Fruit fly (Drosophila melanogaster) whole organism, adult: ENCODE results near the gene AcCoAS.

Source experiments
- CG11617 ChIP-seq: fragments of 200-800 bp; sonication (Bioruptor generic); optimal IDR thresholded peaks from 2 replicates; lab custom pipeline; 2017; ENCODE audit warnings: mild to moderate bottlenecking, missing biosample characterization, missing genetic modification reagents, missing genetic modification characterization
- CG12768 ChIP-seq: fragments of 200-800 bp; sonication (Bioruptor generic); optimal IDR thresholded peaks from 2 replicates; lab custom pipeline; 2017; ENCODE audit warnings: missing biosample characterization, missing genetic modification characterization, mild to moderate bottlenecking, moderate library complexity, missing genetic modification reagents
- CG14711 ChIP-seq: fragments of 200-800 bp; sonication (Bioruptor generic); optimal IDR thresholded peaks from 2 replicates; lab custom pipeline; 2018; ENCODE audit warnings: missing biosample characterization, mild to moderate bottlenecking, missing genetic modification characterization, moderate library complexity
- CG1620 ChIP-seq: fragments of 200-800 bp; sonication (Bioruptor generic); optimal IDR thresholded peaks from 2 replicates; lab custom pipeline; 2016; ENCODE audit warnings: missing biosample characterization, missing genetic modification characterization
- CG33017 ChIP-seq: fragments of 200-800 bp; sonication (Bioruptor generic); optimal IDR thresholded peaks from 2 replicates; lab custom pipeline; 2018; ENCODE audit warnings: missing biosample characterization, mild to moderate bottlenecking, missing genetic modification characterization, moderate library complexity
- CG5204 ChIP-seq: fragments of 200-800 bp; sonication (Bioruptor generic); optimal IDR thresholded peaks from 2 replicates; lab custom pipeline; 2016; ENCODE audit warnings: missing biosample characterization, missing genetic modification characterization
- CG7045 ChIP-seq: fragments of 200-800 bp; sonication (Bioruptor generic); optimal IDR thresholded peaks from 2 replicates; lab custom pipeline; 2017; ENCODE audit warnings: missing biosample characterization, mild to moderate bottlenecking, missing genetic modification characterization
- CG7101 ChIP-seq: fragments of 200-800 bp; sonication (Bioruptor generic); optimal IDR thresholded peaks from 2 replicates; lab custom pipeline; 2018; ENCODE audit warnings: missing biosample characterization, mild to moderate bottlenecking, missing genetic modification characterization, moderate library complexity
- Clk ChIP-seq: fragments of 200-800 bp; sonication (Bioruptor generic); optimal IDR thresholded peaks from 2 replicates; lab custom pipeline; 2017; ENCODE audit warnings: missing biosample characterization, missing genetic modification characterization
- Crg-1 ChIP-seq: fragments of 200-800 bp; sonication (Bioruptor generic); optimal IDR thresholded peaks from 2 replicates; lab custom pipeline; 2016; ENCODE audit warnings: missing biosample characterization, missing genetic modification characterization
- Hr96 ChIP-seq: fragments of 200-800 bp; sonication (Bioruptor generic); optimal IDR thresholded peaks from 2 replicates; lab custom pipeline; 2016; ENCODE audit warnings: missing biosample characterization, missing genetic modification characterization
- Mnt ChIP-seq: fragments of 200-800 bp; sonication (Bioruptor generic); optimal IDR thresholded peaks from 2 replicates; lab custom pipeline; 2016; ENCODE audit warnings: missing biosample characterization, mild to moderate bottlenecking, missing genetic modification characterization
- bab1 ChIP-seq: fragments of 200-800 bp; sonication (Bioruptor generic); optimal IDR thresholded peaks from 3 replicates; lab custom pipeline; 2019; ENCODE audit warnings: missing biosample characterization, mild to moderate bottlenecking, missing genetic modification characterization, moderate library complexity
- cic ChIP-seq: fragments of 200-800 bp; sonication (Bioruptor generic); optimal IDR thresholded peaks from 2 replicates; lab custom pipeline; 2017; ENCODE audit warnings: missing biosample characterization, mild to moderate bottlenecking, missing genetic modification characterization, moderate library complexity
- cnc ChIP-seq, 2 experiments: fragments of >200 bp; optimal IDR thresholded peaks; 2 replicates each; lab custom pipeline; 2017
- kay ChIP-seq: fragments of 200-800 bp; sonication (Bioruptor generic); peaks from one replicate; lab custom pipeline; 2016; ENCODE audit warnings: missing biosample characterization, missing genetic modification characterization, borderline replicate concordance
- ovo ChIP-seq: fragments of 200-800 bp; sonication (Bioruptor generic); optimal IDR thresholded peaks from 2 replicates; lab custom pipeline; 2016; ENCODE audit warnings: missing biosample characterization, missing genetic modification characterization
- pad ChIP-seq: fragments of 200-800 bp; sonication (Bioruptor generic); optimal IDR thresholded peaks from 3 replicates; lab custom pipeline; 2017; ENCODE audit warnings: missing biosample characterization, missing genetic modification characterization, mild to moderate bottlenecking, moderate library complexity, missing genetic modification reagents
- tj ChIP-seq: fragments of 200-800 bp; sonication (Bioruptor generic); optimal IDR thresholded peaks from 3 replicates; lab custom pipeline; 2017; ENCODE audit warnings: missing biosample characterization, mild to moderate bottlenecking, missing genetic modification characterization, moderate library complexity
- toe ChIP-seq: fragments of 200-800 bp; sonication (Bioruptor generic); optimal IDR thresholded peaks from 2 replicates; lab custom pipeline; 2016; ENCODE audit warnings: missing biosample characterization, missing genetic modification characterization

Gene AcCoAS

dm6 chr3L:21273504-21273903, 6.5 kb downstream of the AcCoAS start:
- TF ChIP-seq bab1 (GFP tag; lab: Kevin White, UChicago): no peak
- peak; percentile 5 for TF ChIP-seq CG7101 (tag; lab: Kevin White, UChicago)
- TF ChIP-seq CG12768: no peak
- no peak for TF ChIP-seq Clk

dm6 chr3L:21270480-21270879, 9.6 kb downstream of the AcCoAS start, which contains the start of gene CG9389:
CG9389 (minus strand) TSS chr3L:21270580.
- no peak for TF ChIP-seq Crg-1 (GFP tag; lab: Kevin White, UChicago)
- TF ChIP-seq CG11617 (GFP tag; lab: Kevin White, UChicago): no peak
- TF ChIP-seq cnc (optimal IDR thresholded peaks at IDR 0.05; lab: Kevin White, UChicago): no peak
- TF ChIP-seq CG5204 (GFP tag; lab: Kevin White, UChicago): no peak
- TF ChIP-seq toe (GFP tag; lab: Kevin White, UChicago): no peak
- TF ChIP-seq CG7045 (GFP tag; lab: Kevin White, UChicago): no peak
- TF ChIP-seq tj (GFP tag; lab: Kevin White, UChicago): no peak
- TF ChIP-seq CG14711 (tag; lab: Kevin White, UChicago): no peak
- no peak for TF ChIP-seq CG7101 (tag; lab: Kevin White, UChicago)
- TF ChIP-seq kay (GFP tag; lab: Kevin White, UChicago): no peak
- no peak for TF ChIP-seq cic (GFP tag; lab: Kevin White, UChicago)
- TF ChIP-seq Mnt (GFP tag; lab: Kevin White, UChicago): no peak
- no peak for TF ChIP-seq CG12768
- no peak for TF ChIP-seq bab1 (GFP tag; lab: Kevin White, UChicago)
- no peak for TF ChIP-seq pad
- no peak for TF ChIP-seq ovo

dm6 chr3L:21267862-21268385, 12.1 kb downstream of the AcCoAS start, which contains the start of gene CG9391:
CG9391 (minus strand) TSS chr3L:21268335.
- TF ChIP-seq CG33017 (tag; lab: Kevin White, UChicago) (no peak), CG14711 (tag; lab: Kevin White, UChicago) (peak; percentile 5)

- TF ChIP-seq tj (GFP tag; lab: Kevin White, UChicago): no peak
- TF ChIP-seq pad: peak; percentile 9
- TF ChIP-seq CG7101 (tag; lab: Kevin White, UChicago): peak; percentile 2
- no peak for TF ChIP-seq Crg-1 (GFP tag; lab: Kevin White, UChicago)
- TF ChIP-seq CG33017 (tag; lab: Kevin White, UChicago): peak; percentile 32
- peak; percentile 41 for TF ChIP-seq CG12768
- peak; percentile 58 for TF ChIP-seq cic (GFP tag; lab: Kevin White, UChicago)
- peak; percentile 8 for TF ChIP-seq CG14711 (tag; lab: Kevin White, UChicago)
- TF ChIP-seq ovo: no peak
- peak; percentile 17 for TF ChIP-seq CG11617 (GFP tag; lab: Kevin White, UChicago)
Measured at dm6 chr3L:21266101-21266656, 13.9 kb downstream of the AcCoAS start.

dm6 chr3L:21262426-21262825, 17.6 kb downstream of the AcCoAS start:
- TF ChIP-seq CG12768 (no peak), CG14711 (tag; lab: Kevin White, UChicago) (no peak)

dm6 chr3L:21261403-21262164, 18.5 kb downstream of the AcCoAS start:
- TF ChIP-seq ovo: no peak
- TF ChIP-seq CG5204 (GFP tag; lab: Kevin White, UChicago): no peak
- no peak for TF ChIP-seq cnc (optimal IDR thresholded peaks at IDR 0.05; lab: Kevin White, UChicago)
- no peak for TF ChIP-seq pad
- no peak for TF ChIP-seq CG7101 (tag; lab: Kevin White, UChicago)
- TF ChIP-seq bab1 (GFP tag; lab: Kevin White, UChicago): no peak
- no peak for TF ChIP-seq CG11617 (GFP tag; lab: Kevin White, UChicago)
- TF ChIP-seq tj (GFP tag; lab: Kevin White, UChicago): peak; percentile 17

dm6 chr3L:21259257-21259656, 20.8 kb downstream of the AcCoAS start:
- TF ChIP-seq CG7101 (tag; lab: Kevin White, UChicago): no peak
- TF ChIP-seq CG1620 (GFP tag; lab: Kevin White, UChicago): no peak
- TF ChIP-seq CG12768: no peak
- TF ChIP-seq toe (GFP tag; lab: Kevin White, UChicago): no peak
- TF ChIP-seq ovo: no peak
- TF ChIP-seq CG7045 (GFP tag; lab: Kevin White, UChicago): no peak
- TF ChIP-seq bab1 (GFP tag; lab: Kevin White, UChicago): no peak
- no peak for TF ChIP-seq Hr96 (GFP tag; lab: Kevin White, UChicago)
- TF ChIP-seq kay (GFP tag; lab: Kevin White, UChicago): no peak
- no peak for TF ChIP-seq cic (GFP tag; lab: Kevin White, UChicago)
- TF ChIP-seq pad: no peak
- TF ChIP-seq CG11617 (GFP tag; lab: Kevin White, UChicago): no peak
- TF ChIP-seq Clk: no peak
- no peak for TF ChIP-seq CG33017 (tag; lab: Kevin White, UChicago)
- no peak for TF ChIP-seq Mnt (GFP tag; lab: Kevin White, UChicago)
- no peak for TF ChIP-seq cnc (optimal IDR thresholded peaks at IDR 0.05; lab: Kevin White, UChicago)
